Worm (Caenorhabditis elegans) whole organism, young adult: ENCODE data around the gene daf-5.

Source experiments
- Y95B8A.8 ChIP-seq: fragments of 200-800 bp; sonication (Bioruptor generic); IDR thresholded peaks from 2 replicates; pipeline ENCODE4 v1.3.6; 2022; ENCODE audit warnings: missing genetic modification reagents, missing genetic modification characterization, missing compliant biosample characterization
- athp-1 ChIP-seq: sonication (generic microtip); optimal IDR thresholded peaks from 2 replicates; lab custom pipeline; 2017; ENCODE audit warnings: mild to moderate bottlenecking, missing genetic modification characterization, missing compliant biosample characterization
- cebp-1 ChIP-seq, 2 experiments: fragments of 200-800 bp in 1 of 2; sonication (Bioruptor generic) in 1 of 2; sonication (generic microtip) in 1 of 2; IDR thresholded peaks in 1 of 2; optimal IDR thresholded peaks in 1 of 2; 2 replicates each; pipeline versions ENCODE4 v1.3.6 to Lab custom; 2017 to 2022; ENCODE audit warnings: missing compliant biosample characterization in 2 of 2, missing genetic modification characterization in 2 of 2, mild to moderate bottlenecking in 1 of 2, missing genetic modification reagents in 1 of 2, moderate library complexity in 1 of 2
- dpl-1 ChIP-seq: fragments of 150-350 bp; optimal IDR thresholded peaks from 2 replicates; lab custom pipeline; 2014; ENCODE audit warnings: missing biosample characterization, missing genetic modification reagents, missing genetic modification characterization
- nhr-90 ChIP-seq: sonication (generic microtip); optimal IDR thresholded peaks from 2 replicates; lab custom pipeline; 2016; ENCODE audit warnings: missing genotype, mild to moderate bottlenecking, missing genetic modification characterization, missing compliant biosample characterization
- snpc-4 ChIP-seq, 5 experiments: fragments of 150-350 bp in 1 of 5; sonication (generic microtip) in 4 of 5; optimal IDR thresholded peaks; 2 replicates each; lab custom pipeline; 2014 to 2018; ENCODE audit warnings: missing genetic modification characterization in 5 of 5, missing biosample characterization in 3 of 5, antibody characterized with exemption in 2 of 5, mild to moderate bottlenecking in 2 of 5, missing compliant biosample characterization in 2 of 5, missing genotype in 2 of 5, moderate library complexity in 2 of 5, missing genetic modification reagents in 1 of 5

DNA sequence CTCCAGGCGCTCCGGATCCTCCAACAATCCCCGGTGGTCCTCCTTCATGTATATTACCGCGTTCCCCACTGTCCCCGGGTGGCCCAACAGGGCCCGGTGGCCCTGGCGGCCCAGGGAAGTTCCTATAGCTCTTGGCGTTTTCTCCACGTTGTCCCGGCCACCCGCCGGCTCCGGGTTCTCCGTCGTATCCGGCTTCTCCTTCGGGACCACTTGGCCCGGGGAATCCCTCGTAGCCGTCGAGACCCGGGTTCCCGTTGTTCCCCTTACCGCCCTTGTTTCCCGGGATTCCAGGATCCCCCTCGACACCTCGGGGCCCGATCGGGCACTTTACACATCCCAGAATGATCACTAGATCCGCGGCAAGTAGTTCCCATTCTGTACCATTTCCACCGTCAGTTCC, 39.1 kb upstream of the daf-5 start:
- TF ChIP-seq nhr-90 (tag; lab: Kevin White, UChicago) (no peak), athp-1 (no peak), cebp-1 (GFP tag; IDR thresholded peaks at IDR 0.05; lab: Robert Waterston, UW) (no peak), cebp-1 (tag; optimal IDR thresholded peaks at IDR 0.05; lab: Kevin White, UChicago) (no peak), Y95B8A.8 (GFP tag; lab: Robert Waterston, UW) (no peak), snpc-4 (GFP tag; optimal IDR thresholded peaks at IDR 0.05; lab: Kevin White, UChicago) (no peak), snpc-4 (tag; optimal IDR thresholded peaks at IDR 0.05; lab: Kevin White, UChicago) (no peak), dpl-1 (no peak)
